Worm (Caenorhabditis elegans): ENCODE data around the gene ador-1.

ce11 chrII:12507038-12507437, 4.4 kb upstream of the ador-1 start, which contains the start of gene srh-68:
- TF ChIP-seq nhr-11 (tag; optimal IDR thresholded peaks at IDR 0.05) (no peak), unc-62 (GFP tag; optimal IDR thresholded peaks at IDR 0.05) (no peak), nhr-237 (tag; optimal IDR thresholded peaks at IDR 0.05) (no peak), jun-1 (tag; optimal IDR thresholded peaks at IDR 0.05) (no peak)
